Fruit fly (Drosophila melanogaster): ENCODE results near the gene C3G.
A peak's percentile ranks its signal among the peaks of the same experiment; 100 is the strongest.

- TF ChIP-seq CG11247 (GFP tag; IDR thresholded peaks at IDR 0.05): 0 out of 2 replicates have a peak, but pooled peaks have one; percentile 8
- no peak for TF ChIP-seq Poxn (GFP tag; IDR thresholded peaks at IDR 0.05)
- TF ChIP-seq CG10979 (tag; optimal IDR thresholded peaks at IDR 0.05): no peak
- no peak for TF ChIP-seq CG10209 (GFP tag; optimal IDR thresholded peaks at IDR 0.05)
- TF ChIP-seq al (GFP tag; IDR thresholded peaks at IDR 0.05): 0 out of 2 replicates have a peak, but pooled peaks have one; percentile 14
- TF ChIP-seq CG12744 (GFP tag; optimal IDR thresholded peaks at IDR 0.05): no peak
- TF ChIP-seq Eip74EF (GFP tag; optimal IDR thresholded peaks at IDR 0.05): peak in 1 of 2 experiments; percentile 18
- TF ChIP-seq CG8944 (GFP tag; optimal IDR thresholded peaks at IDR 0.05): peak; percentile 11
- TF ChIP-seq CG6175 (GFP tag; IDR thresholded peaks at IDR 0.05): no peak
- TF ChIP-seq Hand (GFP tag; optimal IDR thresholded peaks at IDR 0.05): peak; percentile 14
- TF ChIP-seq CG1602 (GFP tag; optimal IDR thresholded peaks at IDR 0.05): no peak
- no peak for TF ChIP-seq CG1233 (GFP tag; optimal IDR thresholded peaks at IDR 0.05)
- TF ChIP-seq TFAM (GFP tag; optimal IDR thresholded peaks at IDR 0.05): no peak
- TF ChIP-seq phol (tag; optimal IDR thresholded peaks at IDR 0.05): peak; percentile 53
Observed at dm6 chrX:6803312-6803794, at the start of gene C3G, which contains the start of gene pod1.

Measured in whole organism, embryonic.